Fruit fly (Drosophila melanogaster): ENCODE results near the gene Dad.

- TF ChIP-seq usp (GFP tag; optimal IDR thresholded peaks at IDR 0.05) (no peak), Dll (optimal IDR thresholded peaks at IDR 0.05) (no peak), psq (optimal IDR thresholded peaks at IDR 0.05) (no peak), CG8478 (optimal IDR thresholded peaks at IDR 0.05) (no peak)
These were observed 62.4 kb downstream of the Dad start for dm6 chr3R:17116231-17116630.
